Worm (Caenorhabditis elegans) whole organism, mixed stage, embryonic: ENCODE results near the gene C03E10.1.

ENCODE experiments used
- ces-1 ChIP-seq: fragments of 150-350 bp; optimal IDR thresholded peaks from 2 replicates; lab custom pipeline; 2014; ENCODE audit warnings: missing biosample characterization, missing genetic modification reagents, missing genetic modification characterization
- elt-1 ChIP-seq: sonication (generic microtip); optimal IDR thresholded peaks from 2 replicates; lab custom pipeline; 2017; ENCODE audit warnings: missing genetic modification characterization, mild to moderate bottlenecking, missing compliant biosample characterization, antibody characterized with exemption, moderate library complexity, borderline replicate concordance; ENCODE audit not compliant: insufficient read depth
- unc-120 ChIP-seq: sonication (generic microtip); optimal IDR thresholded peaks from 2 replicates; lab custom pipeline; 2017; ENCODE audit warnings: missing genetic modification characterization, missing compliant biosample characterization; ENCODE audit not compliant: poor library complexity, severe bottlenecking
- zip-8 ChIP-seq: fragments of 150-350 bp; optimal IDR thresholded peaks from 2 replicates; lab custom pipeline; 2014; ENCODE audit warnings: missing biosample characterization, missing genetic modification characterization

Gene C03E10.1

DNA sequence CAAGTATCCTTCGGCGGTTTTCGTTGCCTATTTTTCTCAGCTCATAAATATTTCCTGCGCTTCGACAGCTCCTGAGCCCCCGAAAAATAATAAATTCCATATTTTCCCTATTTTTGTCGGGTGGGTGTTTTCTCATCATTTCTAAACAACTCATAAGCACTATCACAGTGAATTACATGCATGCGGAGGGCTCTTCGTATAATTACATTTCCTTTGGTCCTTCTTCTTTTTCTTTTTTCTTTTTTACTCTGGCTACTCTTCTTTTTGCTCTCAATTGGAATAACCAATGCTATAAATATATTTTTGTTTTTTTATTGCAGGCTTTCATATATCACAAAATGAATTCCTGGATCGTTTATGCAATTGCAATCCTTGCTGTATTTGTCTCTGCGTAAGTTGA, 50.9 kb downstream of the C03E10.1 start, which contains the start of gene T02E9.5:
Gene T02E9.5 (plus strand): TSS at position 321 of the 400 bp plus-strand sequence.
- TF ChIP-seq unc-120 (tag; lab: Kevin White, UChicago) (no peak), elt-1 (tag; lab: Kevin White, UChicago) (no peak), ces-1 (GFP tag; lab: Kevin White, UChicago) (peak; percentile 94), zip-8 (tag; lab: Kevin White, UChicago) (no peak)
